Fruit fly (Drosophila melanogaster) whole organism: ENCODE data around the gene CG10565.

ENCODE experiments used
- CG8478 ChIP-seq: fragments of >200 bp; optimal IDR thresholded peaks from 2 replicates; lab custom pipeline; 2018; ENCODE audit warnings: inconsistent platforms
- Dll ChIP-seq: fragments of >200 bp; optimal IDR thresholded peaks from 2 replicates; lab custom pipeline; 2017
- EcR ChIP-seq, 2 experiments: fragments of >200 bp; optimal IDR thresholded peaks; 2 replicates each; lab custom pipeline; 2017; ENCODE audit warnings: missing biosample characterization in 2 of 2, missing genetic modification characterization in 2 of 2, missing genetic modification reagents in 2 of 2
- pan ChIP-seq: fragments of >200 bp; optimal IDR thresholded peaks from 2 replicates; lab custom pipeline; 2017
- psq ChIP-seq: fragments of >200 bp; optimal IDR thresholded peaks from 2 replicates; lab custom pipeline; 2017
- usp ChIP-seq: fragments of >200 bp; optimal IDR thresholded peaks from 2 replicates; lab custom pipeline; 2017; ENCODE audit warnings: missing biosample characterization, missing genetic modification characterization, mixed read lengths

CG10565 gene

DNA sequence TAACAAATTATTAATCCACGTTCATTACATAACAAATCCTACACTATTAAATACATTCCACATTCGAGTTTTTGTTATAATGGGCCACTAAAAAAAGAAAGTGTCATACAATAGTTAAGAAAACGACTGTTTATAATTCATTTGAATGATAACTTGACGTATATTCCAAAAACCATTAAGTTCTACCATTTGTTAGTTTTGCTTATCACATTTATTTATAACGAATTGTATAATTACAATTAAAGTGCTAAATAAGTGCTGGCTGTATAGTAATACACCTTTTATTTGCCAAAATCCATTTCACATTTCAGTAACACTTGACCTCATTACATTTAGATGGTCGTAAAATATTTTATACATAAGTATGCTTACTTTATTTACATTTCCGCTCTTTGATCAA, at the start of gene CG10565:
Gene CG10565 (minus strand): TSS at position 101 of the 400 bp plus-strand sequence.
- no peak for TF ChIP-seq EcR (GFP tag; optimal IDR thresholded peaks at IDR 0.05; lab: Kevin White, UChicago)
- no peak for TF ChIP-seq usp (GFP tag; lab: Kevin White, UChicago)
- no peak for TF ChIP-seq psq (lab: Kevin White, UChicago)
- TF ChIP-seq pan (lab: Kevin White, UChicago), result no peak
- no peak for TF ChIP-seq Dll (lab: Kevin White, UChicago)
- no peak for TF ChIP-seq CG8478 (lab: Kevin White, UChicago)

DNA sequence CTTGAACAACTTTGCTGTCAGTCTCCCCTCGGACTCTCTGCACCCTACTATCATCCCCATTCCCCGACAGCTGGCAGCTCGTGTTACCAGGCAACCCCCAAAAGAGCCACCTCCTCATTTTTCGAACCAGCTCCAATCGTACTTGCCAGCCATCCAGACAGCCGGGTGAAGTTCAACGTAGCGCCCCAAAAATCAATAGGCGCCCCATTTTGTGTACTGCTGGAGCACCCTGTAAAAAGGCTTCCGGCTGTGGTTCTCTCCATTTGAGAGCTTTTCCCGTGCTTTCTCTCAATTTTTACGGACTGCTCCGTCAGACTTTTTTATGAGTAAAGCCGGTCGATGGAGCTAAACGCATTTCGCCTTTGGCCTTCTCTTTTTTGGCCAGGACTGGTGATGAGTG, 49.5 kb upstream of the CG10565 start:
- TF ChIP-seq CG8478 (lab: Kevin White, UChicago) (no peak), Dll (lab: Kevin White, UChicago) (no peak), pan (lab: Kevin White, UChicago) (no peak), psq (lab: Kevin White, UChicago) (no peak), EcR (GFP tag; optimal IDR thresholded peaks at IDR 0.05; lab: Kevin White, UChicago) (no peak), usp (GFP tag; lab: Kevin White, UChicago) (no peak)

DNA sequence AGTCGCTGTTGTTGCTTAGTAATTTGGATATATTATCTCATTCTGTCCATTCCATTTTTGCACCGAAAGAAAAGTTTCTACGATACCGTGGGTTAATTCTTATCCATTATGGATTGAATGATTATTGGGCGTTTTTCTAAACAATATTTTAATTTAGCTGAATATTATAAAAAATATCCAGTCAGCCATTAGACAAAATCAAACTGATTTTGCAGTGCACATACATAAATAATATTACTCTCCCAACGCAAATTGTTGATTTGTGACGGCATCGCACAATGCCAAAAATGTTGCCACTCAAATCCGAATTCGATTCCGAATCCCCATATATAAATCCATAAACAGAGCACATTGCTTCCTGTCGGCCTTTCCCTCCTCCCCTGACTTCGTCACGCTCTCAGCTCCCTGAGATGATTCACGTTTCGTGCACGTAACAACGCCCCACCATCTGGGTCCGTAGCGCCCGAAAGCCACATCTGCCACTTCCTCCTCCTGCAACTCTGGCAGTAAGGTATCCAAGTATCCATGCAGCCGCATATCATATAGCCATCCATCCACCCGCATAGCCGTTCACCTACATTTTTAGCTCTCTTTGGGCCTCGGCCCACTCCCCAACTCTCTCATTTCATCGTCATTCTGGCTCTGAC, 40.9 kb upstream of the CG10565 start:
- no peak for TF ChIP-seq usp (GFP tag; lab: Kevin White, UChicago)
- no peak for TF ChIP-seq pan (lab: Kevin White, UChicago)
- TF ChIP-seq CG8478 (lab: Kevin White, UChicago), result no peak
- no peak for TF ChIP-seq EcR (GFP tag; optimal IDR thresholded peaks at IDR 0.05; lab: Kevin White, UChicago)
- TF ChIP-seq Dll (lab: Kevin White, UChicago), result no peak
- no peak for TF ChIP-seq psq (lab: Kevin White, UChicago)

DNA sequence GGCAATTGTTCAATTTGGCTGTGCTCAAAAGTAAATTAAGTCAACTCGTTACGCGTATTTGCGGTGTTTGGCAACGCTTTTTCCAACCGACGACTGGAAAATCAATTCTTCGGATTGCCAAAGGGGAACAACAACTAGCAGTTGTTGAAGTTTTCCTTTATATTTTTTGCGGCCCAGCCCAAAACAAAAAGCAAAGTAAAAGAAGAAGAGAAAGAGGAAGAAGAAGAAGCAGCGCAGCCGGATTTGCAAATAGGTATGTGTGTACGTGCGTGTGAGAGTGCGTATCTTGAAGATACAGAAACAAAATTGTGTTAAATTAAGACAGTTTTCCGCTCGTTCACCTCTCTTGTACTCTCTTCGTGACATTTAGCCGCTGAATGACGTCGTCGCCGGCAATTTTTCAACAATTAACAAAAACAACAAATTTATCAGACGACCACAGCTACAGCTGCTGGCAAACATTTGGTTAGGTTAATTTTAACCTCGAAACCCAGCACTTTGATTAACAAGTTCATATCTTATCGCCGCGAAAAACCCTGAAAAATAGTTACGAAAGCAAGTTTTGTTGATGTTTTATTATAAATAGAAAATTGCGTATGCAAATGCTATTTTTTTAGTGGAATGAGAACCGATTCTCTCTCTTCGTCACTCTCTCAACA, 40.3 kb upstream of the CG10565 start:
- TF ChIP-seq usp (GFP tag; lab: Kevin White, UChicago) (no peak), pan (lab: Kevin White, UChicago) (no peak), CG8478 (lab: Kevin White, UChicago) (no peak)

DNA sequence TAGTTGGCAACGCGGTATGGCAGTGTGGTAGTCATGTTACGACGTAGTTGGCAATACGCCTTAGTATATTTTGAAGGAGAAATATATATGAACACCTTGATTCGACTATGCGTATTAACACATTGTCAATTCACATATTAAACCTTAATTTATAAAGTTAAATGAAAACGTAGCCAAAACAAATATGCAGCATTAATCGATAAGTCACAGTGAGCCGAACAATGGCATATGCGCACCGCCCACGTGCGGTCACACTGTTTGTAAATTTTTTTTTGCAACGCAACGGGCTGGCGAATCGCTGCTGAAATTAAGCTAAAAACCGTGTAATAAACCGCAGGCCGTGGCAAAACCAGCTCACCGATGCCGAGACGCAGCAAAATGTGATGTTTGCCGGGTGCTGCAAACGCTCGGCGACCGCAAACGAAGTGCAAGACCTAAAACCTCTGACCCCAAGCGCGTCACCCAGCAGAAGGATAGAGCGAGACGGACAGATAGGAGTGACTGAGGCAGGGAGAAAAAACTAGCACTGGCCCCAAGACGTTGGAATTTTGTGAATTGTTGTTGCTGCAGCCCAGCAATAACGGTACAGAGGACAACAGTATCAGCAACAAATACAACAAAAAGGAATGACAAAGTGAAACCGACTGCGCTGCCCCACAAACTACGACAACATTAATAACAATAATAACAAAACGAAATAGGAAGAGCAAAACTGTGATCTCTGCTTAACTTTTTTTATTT, 39.5 kb upstream of the CG10565 start:
- TF ChIP-seq CG8478 (lab: Kevin White, UChicago), result no peak
- no peak for TF ChIP-seq pan (lab: Kevin White, UChicago)

DNA sequence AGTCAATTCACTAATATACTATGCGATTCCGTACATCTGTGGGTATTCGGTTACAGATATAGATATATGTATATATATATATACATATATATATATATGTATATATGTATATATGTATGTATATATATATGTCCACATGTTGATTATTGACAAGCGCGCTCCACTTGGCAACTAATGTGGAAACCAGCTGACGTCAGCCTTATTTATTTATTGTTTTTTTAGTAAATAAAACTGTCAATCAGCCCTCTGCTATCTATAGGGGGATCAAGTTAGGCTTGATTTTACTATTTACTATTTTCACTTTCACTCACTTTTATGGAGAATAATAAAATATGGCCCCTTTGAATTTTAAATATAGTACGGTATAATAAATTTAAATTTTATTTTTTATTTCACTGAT, 38.8 kb upstream of the CG10565 start:
- no peak for TF ChIP-seq psq (lab: Kevin White, UChicago)
- no peak for TF ChIP-seq CG8478 (lab: Kevin White, UChicago)
- TF ChIP-seq Dll (lab: Kevin White, UChicago), result no peak
- no peak for TF ChIP-seq usp (GFP tag; lab: Kevin White, UChicago)
- no peak for TF ChIP-seq EcR (GFP tag; optimal IDR thresholded peaks at IDR 0.05; lab: Kevin White, UChicago)

DNA sequence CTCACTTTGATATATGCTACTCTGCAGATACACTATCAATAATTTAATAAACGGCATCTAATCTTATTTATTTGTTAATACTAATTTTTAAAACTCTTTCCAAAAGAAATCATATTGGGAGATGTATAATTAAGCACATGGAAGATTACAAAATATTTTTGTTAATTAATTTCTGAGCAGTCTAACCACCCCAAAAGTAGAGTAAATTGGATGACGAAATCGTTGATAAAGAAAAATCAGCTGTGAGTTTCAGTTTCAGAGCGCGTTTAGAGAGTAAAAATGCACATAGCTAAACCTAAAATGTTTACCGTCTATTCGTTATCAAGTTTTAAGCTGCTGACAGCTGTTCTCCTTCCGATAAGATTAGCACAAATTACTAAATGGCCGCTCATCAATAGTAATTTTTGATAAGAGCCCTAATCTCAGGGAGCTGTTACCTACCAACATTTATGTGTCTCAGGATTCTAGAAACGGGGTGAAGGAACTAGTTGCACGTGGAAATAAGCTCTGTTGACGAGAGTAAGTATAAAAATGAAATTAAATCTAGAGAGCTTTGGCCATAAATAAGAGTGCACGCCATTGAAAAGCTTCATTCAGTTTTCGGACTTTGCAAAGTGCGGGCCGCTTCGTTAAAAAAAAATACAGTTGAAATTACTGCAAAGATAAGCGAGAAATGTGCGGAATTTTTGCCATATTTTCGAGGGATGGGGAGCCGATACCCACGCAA, 36.5 kb upstream of the CG10565 start, which contains the start of the genes chb and AsnS:
Gene chb (plus strand): TSS at position 327 of the 727 bp plus-strand sequence.
Gene AsnS (plus strand): TSS at position 592 of the 727 bp plus-strand sequence.
- TF ChIP-seq psq (lab: Kevin White, UChicago), result no peak
- TF ChIP-seq EcR (GFP tag; optimal IDR thresholded peaks at IDR 0.05; lab: Kevin White, UChicago), result peak in 1 of 2 experiments; percentile 6

DNA sequence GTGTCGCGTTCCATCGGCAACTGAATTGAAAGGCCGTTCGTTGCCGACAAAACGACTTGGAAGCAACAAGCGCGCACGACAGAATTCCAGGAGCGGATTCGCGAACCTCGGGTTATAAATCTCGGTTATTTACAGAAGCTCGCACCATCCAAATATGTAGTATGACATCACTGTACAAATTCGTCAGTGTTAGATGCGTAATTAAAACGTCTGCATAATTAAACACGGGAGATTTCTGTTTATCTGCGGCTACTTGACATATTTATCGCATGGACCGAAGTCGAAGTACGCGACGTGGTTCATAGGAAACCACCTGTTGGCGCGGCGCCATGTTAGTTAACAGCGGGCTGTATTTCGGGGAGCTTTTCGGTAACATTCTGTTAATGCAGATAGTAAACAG, 35.8 kb upstream of the CG10565 start, which contains the start of gene Ac78C:
Gene Ac78C (minus strand): TSS at position 26 of the 400 bp plus-strand sequence.
- TF ChIP-seq Dll (lab: Kevin White, UChicago) (no peak), psq (lab: Kevin White, UChicago) (no peak), usp (GFP tag; lab: Kevin White, UChicago) (no peak), pan (lab: Kevin White, UChicago) (no peak), CG8478 (lab: Kevin White, UChicago) (no peak), EcR (GFP tag; optimal IDR thresholded peaks at IDR 0.05; lab: Kevin White, UChicago) (no peak)

DNA sequence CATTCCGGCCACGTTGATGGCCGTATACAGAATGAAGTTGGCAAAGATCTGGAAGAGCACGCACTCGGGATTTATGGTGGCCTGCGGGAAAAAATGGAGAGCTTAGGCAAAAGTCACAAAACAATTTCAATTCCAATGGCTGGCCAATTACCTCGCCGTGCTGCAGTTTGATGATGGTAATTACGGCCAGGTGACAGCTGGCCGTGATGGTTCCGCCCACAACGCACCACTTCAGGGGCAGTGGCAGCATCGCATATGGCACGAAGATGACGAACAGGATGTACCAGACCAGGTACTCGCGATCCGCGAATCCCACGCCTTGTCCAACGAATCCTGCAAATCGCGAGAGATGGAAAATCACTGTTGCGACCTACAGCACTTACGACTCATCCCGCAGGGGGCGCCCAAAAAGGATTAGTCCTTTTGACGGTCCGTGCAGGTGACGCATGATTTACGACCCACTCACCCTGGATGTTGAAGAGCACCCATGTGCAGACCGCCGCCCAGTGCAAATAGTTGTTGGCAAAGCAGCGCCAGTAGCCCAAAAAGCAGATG, 9.8 kb upstream of the CG10565 start:
- TF ChIP-seq CG8478 (lab: Kevin White, UChicago) (no peak), psq (lab: Kevin White, UChicago) (no peak), EcR (GFP tag; optimal IDR thresholded peaks at IDR 0.05; lab: Kevin White, UChicago) (no peak), Dll (lab: Kevin White, UChicago) (no peak), pan (lab: Kevin White, UChicago) (no peak), usp (GFP tag; lab: Kevin White, UChicago) (no peak)

DNA sequence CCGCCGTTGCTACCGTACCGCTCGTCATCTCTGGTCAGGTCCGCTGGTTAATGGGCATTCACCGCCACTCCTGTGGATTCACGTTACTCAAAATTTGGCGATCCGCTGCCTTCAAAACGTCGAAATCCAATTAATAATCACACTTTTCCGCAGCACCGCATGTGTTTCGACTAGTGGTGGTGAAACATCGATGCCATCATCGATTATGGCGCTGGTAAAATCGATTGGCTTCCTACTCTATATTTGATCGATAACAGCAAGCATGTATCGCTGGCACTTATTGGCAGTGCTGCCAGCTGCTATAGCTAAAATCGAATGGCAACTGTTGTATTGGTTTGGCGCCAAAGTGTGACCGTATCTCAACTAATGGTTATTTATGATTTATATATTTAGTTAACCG, 303 bp downstream of the CG10565 start:
- no peak for TF ChIP-seq psq (lab: Kevin White, UChicago)
- no peak for TF ChIP-seq Dll (lab: Kevin White, UChicago)
- TF ChIP-seq usp (GFP tag; lab: Kevin White, UChicago), result no peak
- no peak for TF ChIP-seq EcR (GFP tag; optimal IDR thresholded peaks at IDR 0.05; lab: Kevin White, UChicago)
- TF ChIP-seq pan (lab: Kevin White, UChicago), result no peak
- TF ChIP-seq CG8478 (lab: Kevin White, UChicago), result no peak
